Fruit fly (Drosophila melanogaster): ENCODE results near the gene hiro.

Gene hiro

dm6 chr3L:696404-697054 lies 8.8 kb upstream of the hiro start (continued):
- TF ChIP-seq Blimp-1 (GFP tag; optimal IDR thresholded peaks at IDR 0.05) = peak; percentile 76
- TF ChIP-seq Ets96B (tag; optimal IDR thresholded peaks at IDR 0.05) = peak; percentile 98
- TF ChIP-seq achi (GFP tag; optimal IDR thresholded peaks at IDR 0.05) = peak; percentile 95
- no peak for TF ChIP-seq Met (GFP tag; optimal IDR thresholded peaks at IDR 0.05)
- peak; percentile 96 for TF ChIP-seq CG10631 (GFP tag; optimal IDR thresholded peaks at IDR 0.05)
- TF ChIP-seq lz (GFP tag; optimal IDR thresholded peaks at IDR 0.05) = peak; percentile 80
- peak; percentile 96 for TF ChIP-seq fd59A (GFP tag; optimal IDR thresholded peaks at IDR 0.05)
- peak; percentile 78 for TF ChIP-seq fd85E (GFP tag; optimal IDR thresholded peaks at IDR 0.05)
- peak; percentile 93 for TF ChIP-seq Gug (GFP tag; IDR thresholded peaks at IDR 0.05)
- peak; percentile 85 for TF ChIP-seq esn (GFP tag; optimal IDR thresholded peaks at IDR 0.05)
- peak; percentile 95 for TF ChIP-seq CG1621 (tag; optimal IDR thresholded peaks at IDR 0.05)
- peak; percentile 81 for TF ChIP-seq dac (GFP tag; optimal IDR thresholded peaks at IDR 0.05)
- peak; percentile 92 for TF ChIP-seq Lpt (GFP tag; optimal IDR thresholded peaks at IDR 0.05)
- peak; percentile 75 to 93 for TF ChIP-seq salr (GFP tag; optimal IDR thresholded peaks at IDR 0.05)
- peak; percentile 88 for TF ChIP-seq CG7368 (GFP tag; optimal IDR thresholded peaks at IDR 0.05)
- peak; percentile 95 for TF ChIP-seq CG32006 (GFP tag; optimal IDR thresholded peaks at IDR 0.05)
- TF ChIP-seq Smox (GFP tag; optimal IDR thresholded peaks at IDR 0.05) = peak; percentile 71
- TF ChIP-seq svp (GFP tag) = peak; percentile 87
- peak; percentile 72 for TF ChIP-seq cyc (GFP tag; optimal IDR thresholded peaks at IDR 0.05)
- peak; percentile 97 to 98 for TF ChIP-seq ss (GFP tag; optimal IDR thresholded peaks at IDR 0.05)
- TF ChIP-seq dsx (GFP tag; optimal IDR thresholded peaks at IDR 0.05; ENCODE audit: poor library complexity, severe bottlenecking) = peak; percentile 96
- peak; percentile 83 for TF ChIP-seq Sox14 (GFP tag; optimal IDR thresholded peaks at IDR 0.05)
- TF ChIP-seq CG9139 (GFP tag; optimal IDR thresholded peaks at IDR 0.05) = peak; percentile 97
- TF ChIP-seq eg (GFP tag; IDR thresholded peaks at IDR 0.05) = peak; percentile 96
- TF ChIP-seq CG3032 (tag; optimal IDR thresholded peaks at IDR 0.05) = peak; percentile 98
- TF ChIP-seq Ets21C (GFP tag; optimal IDR thresholded peaks at IDR 0.05) = peak; percentile 42
- peak; percentile 92 for TF ChIP-seq OdsH (GFP tag; optimal IDR thresholded peaks at IDR 0.05)
- TF ChIP-seq CG6854 (GFP tag; optimal IDR thresholded peaks at IDR 0.05) = peak; percentile 90
- TF ChIP-seq CG6792 (GFP tag; optimal IDR thresholded peaks at IDR 0.05) = peak; percentile 89
- TF ChIP-seq CG11762 (GFP tag; optimal IDR thresholded peaks at IDR 0.05; ENCODE audit: insufficient read depth) = peak; percentile 88
- TF ChIP-seq CG8119 (GFP tag; IDR thresholded peaks at IDR 0.05) = peak; percentile 97
- no peak for TF ChIP-seq vri (GFP tag; optimal IDR thresholded peaks at IDR 0.05)
- peak; percentile 98 for TF ChIP-seq spab (GFP tag; optimal IDR thresholded peaks at IDR 0.05)
- no peak for TF ChIP-seq CG4318 (GFP tag; optimal IDR thresholded peaks at IDR 0.05)

- TF ChIP-seq esn (GFP tag; optimal IDR thresholded peaks at IDR 0.05) = no peak
- TF ChIP-seq CG11294 (GFP tag; IDR thresholded peaks at IDR 0.05) = no peak
- TF ChIP-seq CG8119 (GFP tag; IDR thresholded peaks at IDR 0.05) = no peak
- no peak for TF ChIP-seq Sox14 (GFP tag; optimal IDR thresholded peaks at IDR 0.05)
- TF ChIP-seq acj6 (GFP tag; optimal IDR thresholded peaks at IDR 0.05) = no peak
- TF ChIP-seq Ets96B (tag; optimal IDR thresholded peaks at IDR 0.05) = no peak
- TF ChIP-seq CG6854 (GFP tag; optimal IDR thresholded peaks at IDR 0.05) = no peak
- no peak for TF ChIP-seq Smox (GFP tag; optimal IDR thresholded peaks at IDR 0.05)
- TF ChIP-seq Sox15 (GFP tag; optimal IDR thresholded peaks at IDR 0.05) = no peak
- no peak for TF ChIP-seq CG10631 (GFP tag; optimal IDR thresholded peaks at IDR 0.05)
- TF ChIP-seq cyc (GFP tag; optimal IDR thresholded peaks at IDR 0.05) = no peak
- no peak for TF ChIP-seq CG32006 (GFP tag; optimal IDR thresholded peaks at IDR 0.05)
- TF ChIP-seq CG6276 (GFP tag; optimal IDR thresholded peaks at IDR 0.05) = no peak
- TF ChIP-seq OdsH (GFP tag; optimal IDR thresholded peaks at IDR 0.05) = no peak
- no peak for TF ChIP-seq Hr38 (GFP tag; optimal IDR thresholded peaks at IDR 0.05)
- TF ChIP-seq Eip93F (GFP tag; optimal IDR thresholded peaks at IDR 0.05) = no peak
Measured at dm6 chr3L:695510-695909, 7.8 kb upstream of the hiro start.
